Fruit fly (Drosophila melanogaster) whole organism: ENCODE results near the gene Grl36a.

Experiments
- CG8478 ChIP-seq: fragments of >200 bp; optimal IDR thresholded peaks from 2 replicates; lab custom pipeline; 2018; ENCODE audit warnings: inconsistent platforms
- Dll ChIP-seq: fragments of >200 bp; optimal IDR thresholded peaks from 2 replicates; lab custom pipeline; 2017
- EcR ChIP-seq, 2 experiments: fragments of >200 bp; optimal IDR thresholded peaks; 2 replicates each; lab custom pipeline; 2017; ENCODE audit warnings: missing biosample characterization in 2 of 2, missing genetic modification characterization in 2 of 2, missing genetic modification reagents in 2 of 2
- pan ChIP-seq: fragments of >200 bp; optimal IDR thresholded peaks from 2 replicates; lab custom pipeline; 2017
- psq ChIP-seq: fragments of >200 bp; optimal IDR thresholded peaks from 2 replicates; lab custom pipeline; 2017
- usp ChIP-seq: fragments of >200 bp; optimal IDR thresholded peaks from 2 replicates; lab custom pipeline; 2017; ENCODE audit warnings: missing biosample characterization, missing genetic modification characterization, mixed read lengths

DNA sequence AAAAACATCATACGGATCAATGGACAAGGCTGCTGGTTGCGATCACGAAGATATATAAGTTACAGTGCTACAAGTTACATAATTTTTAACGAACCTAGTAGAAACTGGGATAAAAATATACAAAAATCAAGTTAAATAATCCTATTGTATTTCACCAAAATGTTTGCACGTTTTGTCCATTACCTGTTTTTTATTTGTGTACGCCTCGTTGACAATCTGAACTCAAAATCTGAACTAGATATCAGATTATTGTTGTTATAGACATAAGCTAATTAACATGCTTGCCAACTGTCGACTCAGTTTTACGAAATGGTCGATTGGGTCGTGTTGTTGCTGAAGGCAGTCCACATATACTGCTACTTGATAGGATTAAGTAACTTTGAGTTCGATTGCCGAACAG is 3.3 kb upstream of the Grl36a start, which contains the start of gene Gr36b:
- TF ChIP-seq usp (GFP tag; lab: Kevin White, UChicago), result no peak
- no peak for TF ChIP-seq psq (lab: Kevin White, UChicago)
- no peak for TF ChIP-seq pan
- no peak for TF ChIP-seq EcR (GFP tag; optimal IDR thresholded peaks at IDR 0.05; lab: Kevin White, UChicago)
- TF ChIP-seq CG8478, result no peak
- no peak for TF ChIP-seq Dll (lab: Kevin White, UChicago)
